Worm (Caenorhabditis elegans) whole organism, L4 larva: Measurements from ENCODE around the gene M01B2.13.

Experiments used
- F49E8.2 ChIP-seq: sonication (generic microtip); optimal IDR thresholded peaks from 2 replicates; lab custom pipeline; 2016; ENCODE audit warnings: missing compliant biosample characterization, mild to moderate bottlenecking, missing genetic modification characterization, borderline replicate concordance
- R02D3.7 ChIP-seq: fragments of 150-350 bp; sonication (generic microtip); optimal IDR thresholded peaks from 3 replicates; lab custom pipeline; 2014; ENCODE audit warnings: missing biosample characterization, missing genetic modification characterization
- ZK546.5 ChIP-seq, 2 experiments: sonication (generic microtip); optimal IDR thresholded peaks; 2 replicates each; lab custom pipeline; 2017; ENCODE audit warnings: missing biosample characterization in 2 of 2, missing genetic modification characterization in 2 of 2
- daf-12 ChIP-seq: fragments of 150-350 bp; optimal IDR thresholded peaks from 2 replicates; lab custom pipeline; 2014; ENCODE audit warnings: missing biosample characterization, missing genetic modification reagents, missing genetic modification characterization
- dmd-6 ChIP-seq: fragments of 200-800 bp; sonication (Bioruptor generic); IDR thresholded peaks from 2 replicates; pipeline ENCODE4 v1.3.6; 2022; ENCODE audit warnings: missing genetic modification reagents, missing genetic modification characterization, missing compliant biosample characterization
- lin-1 ChIP-seq: fragments of 200-800 bp; sonication (Bioruptor generic); IDR thresholded peaks from 2 replicates; pipeline ENCODE4 v1.3.6; 2022; ENCODE audit warnings: missing genetic modification reagents, missing genetic modification characterization, missing compliant biosample characterization
- mdl-1 ChIP-seq, 2 experiments: fragments of 150-350 bp in 1 of 2; sonication (generic microtip) in 1 of 2; optimal IDR thresholded peaks; 2 replicates each; lab custom pipeline; 2014 to 2017; ENCODE audit warnings: missing biosample characterization in 2 of 2, missing genetic modification characterization in 2 of 2
- mep-1 ChIP-seq: fragments of 150-350 bp; sonication (generic microtip); optimal IDR thresholded peaks from 3 replicates; lab custom pipeline; 2014; ENCODE audit warnings: missing biosample characterization, missing genetic modification characterization
- nhr-76 ChIP-seq: fragments of 150-350 bp; optimal IDR thresholded peaks from 2 replicates; lab custom pipeline; 2014; ENCODE audit warnings: missing biosample characterization, missing genetic modification characterization
- snpc-4 ChIP-seq: fragments of 150-350 bp; optimal IDR thresholded peaks from 2 replicates; lab custom pipeline; 2014; ENCODE audit warnings: missing biosample characterization, missing genetic modification characterization
- ztf-11 ChIP-seq: fragments of 150-350 bp; optimal IDR thresholded peaks from 2 replicates; lab custom pipeline; 2014; ENCODE audit warnings: missing biosample characterization, missing genetic modification characterization

DNA sequence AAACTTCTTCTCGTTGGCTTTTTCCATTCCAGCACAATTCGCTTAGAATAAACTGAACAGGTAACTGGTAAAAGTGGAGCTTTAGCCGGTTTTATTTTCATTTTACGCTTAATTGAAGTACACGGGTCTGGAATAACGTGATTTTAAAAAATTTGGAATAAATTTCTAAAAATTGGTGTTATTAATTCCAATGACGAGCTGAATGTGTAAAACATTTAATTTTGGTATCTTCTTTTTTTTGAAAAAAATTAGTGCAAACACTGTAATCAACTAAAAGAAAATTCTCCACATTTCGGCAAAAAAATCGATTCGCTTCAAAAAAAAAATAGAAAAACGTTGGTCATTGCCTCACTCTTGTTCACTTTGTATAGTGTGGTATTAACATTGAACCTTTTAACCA is 6.5 kb upstream of the M01B2.13 start, which contains the start of gene T10H4.4:
- TF ChIP-seq F49E8.2 (tag; lab: Kevin White, UChicago) = no peak
- TF ChIP-seq R02D3.7 (tag; lab: Kevin White, UChicago) = no peak
- no peak for TF ChIP-seq daf-12
- TF ChIP-seq snpc-4 (tag; lab: Kevin White, UChicago) = no peak
- TF ChIP-seq mdl-1 (tag; optimal IDR thresholded peaks at IDR 0.05; lab: Kevin White, UChicago) = no peak
- no peak for TF ChIP-seq mep-1 (tag; lab: Kevin White, UChicago)
- TF ChIP-seq ztf-11 (tag; lab: Kevin White, UChicago) = no peak
- TF ChIP-seq ZK546.5 (tag; optimal IDR thresholded peaks at IDR 0.05; lab: Kevin White, UChicago) = no peak
- TF ChIP-seq lin-1 (GFP tag; lab: Robert Waterston, UW) = no peak
- no peak for TF ChIP-seq nhr-76 (tag; lab: Kevin White, UChicago)
- TF ChIP-seq dmd-6 = no peak
